Worm (Caenorhabditis elegans) whole organism, midembryonic: ENCODE results near the gene M110.8.

Experiments used
- cog-1 ChIP-seq: sonication (generic microtip); optimal IDR thresholded peaks from 2 replicates; lab custom pipeline; 2016; ENCODE audit warnings: missing genetic modification characterization, missing compliant biosample characterization
- flt-1 ChIP-seq: fragments of 200-800 bp; sonication (Bioruptor generic); IDR thresholded peaks from 2 replicates; pipeline ENCODE4 v1.3.6; 2022; ENCODE audit warnings: missing genetic modification characterization, missing compliant biosample characterization
- klf-2 ChIP-seq: fragments of 200-800 bp; sonication (Bioruptor generic); conservative IDR thresholded peaks from 2 replicates; pipeline ENCODE4 v1.3.6; 2022; ENCODE audit warnings: missing genetic modification reagents, missing genetic modification characterization, missing compliant biosample characterization

ce11 chrII:8169283-8169682 is 40.1 kb downstream of the M110.8 start, which contains the start of gene T05C12.15:
- TF ChIP-seq flt-1 (GFP tag; lab: Robert Waterston, UW) (no peak), cog-1 (no peak), klf-2 (GFP tag; lab: Robert Waterston, UW) (no peak)
